Worm (Caenorhabditis elegans) whole organism, L1 larva: ENCODE data around the gene Y62H9A.16.

Experiments used
- C04F5.9 ChIP-seq: sonication (generic microtip); optimal IDR thresholded peaks from 2 replicates; lab custom pipeline; 2016; ENCODE audit warnings: missing genetic modification characterization, missing compliant biosample characterization
- aha-1 ChIP-seq: fragments of 150-350 bp; optimal IDR thresholded peaks from 2 replicates; lab custom pipeline; 2014; ENCODE audit warnings: missing biosample characterization, missing genetic modification characterization
- ama-1 ChIP-seq: fragments of 150-350 bp; optimal IDR thresholded peaks from 2 replicates; lab custom pipeline; 2014
- blmp-1 ChIP-seq: fragments of 150-350 bp; optimal IDR thresholded peaks from 2 replicates; lab custom pipeline; 2014; ENCODE audit warnings: missing biosample characterization, missing genetic modification characterization
- ceh-63 ChIP-seq: fragments of 200-800 bp; sonication (Bioruptor generic); optimal IDR thresholded peaks from 2 replicates; lab custom pipeline; 2018; ENCODE audit warnings: mild to moderate bottlenecking, missing genetic modification characterization, missing compliant biosample characterization
- ceh-90 ChIP-seq: sonication (generic microtip); optimal IDR thresholded peaks from 2 replicates; lab custom pipeline; 2016; ENCODE audit warnings: missing genetic modification characterization, missing compliant biosample characterization
- ces-1 ChIP-seq: fragments of 150-350 bp; optimal IDR thresholded peaks from 2 replicates; lab custom pipeline; 2014; ENCODE audit warnings: missing biosample characterization, missing genetic modification reagents, missing genetic modification characterization
- dsc-1 ChIP-seq: sonication (generic microtip); optimal IDR thresholded peaks from 2 replicates; lab custom pipeline; 2016; ENCODE audit warnings: mild to moderate bottlenecking, missing genetic modification characterization, missing compliant biosample characterization
- efl-1 ChIP-seq, 4 experiments: fragments of 150-350 bp; optimal IDR thresholded peaks in 3 of 4; peaks in 1 of 4; 1 replicate in 1 of 4; 2 replicates in 3 of 4; lab custom pipeline; 2014; ENCODE audit warnings: missing biosample characterization in 2 of 4, missing genetic modification characterization in 2 of 4, missing genetic modification reagents in 2 of 4
- egl-13 ChIP-seq: sonication (generic microtip); optimal IDR thresholded peaks from 2 replicates; lab custom pipeline; 2016; ENCODE audit warnings: missing genotype, missing genetic modification reagents, missing genetic modification characterization, missing compliant biosample characterization
- elt-2 ChIP-seq: sonication (generic microtip); optimal IDR thresholded peaks from 2 replicates; lab custom pipeline; 2016; ENCODE audit warnings: missing genetic modification characterization, mild to moderate bottlenecking, inconsistent platforms, missing compliant biosample characterization, missing genetic modification reagents
- elt-3 ChIP-seq, 6 experiments: fragments of 150-350 bp in 1 of 6; sonication (generic microtip); optimal IDR thresholded peaks; 2 replicates each; lab custom pipeline; 2017 to 2018; ENCODE audit warnings: missing biosample characterization in 6 of 6, missing genetic modification characterization in 6 of 6, inconsistent platforms in 1 of 6
- ets-5 ChIP-seq: fragments of 200-800 bp; sonication (Bioruptor generic); IDR thresholded peaks from 2 replicates; pipeline ENCODE4 v1.3.6; 2022; ENCODE audit warnings: missing genetic modification characterization, missing compliant biosample characterization
- fkh-8 ChIP-seq: sonication (generic microtip); optimal IDR thresholded peaks from 2 replicates; lab custom pipeline; 2016; ENCODE audit warnings: mild to moderate bottlenecking, missing genetic modification characterization, missing compliant biosample characterization
- grh-1 ChIP-seq: fragments of 200-800 bp; sonication (Bioruptor generic); IDR thresholded peaks from 2 replicates; pipeline ENCODE4 v1.3.6; 2022; ENCODE audit warnings: missing genetic modification reagents, missing genetic modification characterization, missing compliant biosample characterization
- irx-1 ChIP-seq: sonication (generic microtip); optimal IDR thresholded peaks from 2 replicates; lab custom pipeline; 2016; ENCODE audit warnings: missing genetic modification characterization, missing compliant biosample characterization
- lin-14 ChIP-seq: fragments of 200-800 bp; sonication (Bioruptor generic); optimal IDR thresholded peaks from 2 replicates; lab custom pipeline; 2018; ENCODE audit warnings: mild to moderate bottlenecking, missing genetic modification characterization, moderate library complexity, missing compliant biosample characterization
- lin-15B ChIP-seq: fragments of 150-350 bp; sonication (generic microtip); optimal IDR thresholded peaks from 3 replicates; lab custom pipeline; 2014; ENCODE audit warnings: missing biosample characterization, missing genetic modification characterization
- lin-35 ChIP-seq, 2 experiments: fragments of 150-350 bp; optimal IDR thresholded peaks; 2 replicates each; lab custom pipeline; 2014; ENCODE audit warnings: missing biosample characterization in 2 of 2, missing genetic modification characterization in 2 of 2, missing genetic modification reagents in 2 of 2
- mdl-1 ChIP-seq, 2 experiments: fragments of 150-350 bp; optimal IDR thresholded peaks; 2 replicates each; lab custom pipeline; 2014 to 2017; ENCODE audit warnings: missing biosample characterization in 2 of 2, missing genetic modification characterization in 2 of 2, inconsistent platforms in 1 of 2
- nhr-19 ChIP-seq: fragments of 200-800 bp; sonication (Bioruptor generic); conservative IDR thresholded peaks from 2 replicates; pipeline ENCODE4 v1.3.6; 2022; ENCODE audit warnings: missing genetic modification characterization, missing compliant biosample characterization
- nhr-20 ChIP-seq: sonication (generic microtip); optimal IDR thresholded peaks from 2 replicates; lab custom pipeline; 2016; ENCODE audit warnings: mild to moderate bottlenecking, missing genetic modification characterization, missing compliant biosample characterization
- nhr-47 ChIP-seq: sonication (generic microtip); optimal IDR thresholded peaks from 2 replicates; lab custom pipeline; 2016; ENCODE audit warnings: mild to moderate bottlenecking, missing genetic modification characterization, moderate library complexity, missing compliant biosample characterization
- nhr-71 ChIP-seq: sonication (generic microtip); optimal IDR thresholded peaks from 2 replicates; lab custom pipeline; 2016; ENCODE audit warnings: mild to moderate bottlenecking, missing genetic modification characterization, moderate library complexity, missing compliant biosample characterization
- nhr-77 ChIP-seq: fragments of 150-350 bp; optimal IDR thresholded peaks from 2 replicates; lab custom pipeline; 2014; ENCODE audit warnings: missing biosample characterization, missing genetic modification characterization
- nhr-85 ChIP-seq: sonication (generic microtip); peaks from one replicate; lab custom pipeline; 2016; ENCODE audit warnings: missing genetic modification characterization, inconsistent platforms, missing compliant biosample characterization
- skn-1 ChIP-seq: fragments of 150-350 bp; optimal IDR thresholded peaks from 2 replicates; lab custom pipeline; 2014; ENCODE audit warnings: missing biosample characterization, missing genetic modification characterization
- snpc-4 ChIP-seq: fragments of 150-350 bp; optimal IDR thresholded peaks from 2 replicates; lab custom pipeline; 2014; ENCODE audit warnings: missing biosample characterization, missing genetic modification characterization
- snu-23 ChIP-seq: sonication (generic microtip); optimal IDR thresholded peaks from 2 replicates; lab custom pipeline; 2016; ENCODE audit warnings: missing genetic modification characterization, missing compliant biosample characterization
- tbx-2 ChIP-seq: sonication (generic microtip); optimal IDR thresholded peaks from 2 replicates; lab custom pipeline; 2016; ENCODE audit warnings: missing genetic modification characterization, missing compliant biosample characterization
- tlp-1 ChIP-seq: fragments of 150-350 bp; optimal IDR thresholded peaks from 2 replicates; lab custom pipeline; 2014; ENCODE audit warnings: missing biosample characterization, missing genetic modification characterization
- unc-30 ChIP-seq: sonication (generic microtip); optimal IDR thresholded peaks from 2 replicates; lab custom pipeline; 2017; ENCODE audit warnings: missing biosample characterization, missing genetic modification characterization
- xbp-1 ChIP-seq: sonication (generic microtip); optimal IDR thresholded peaks from 2 replicates; lab custom pipeline; 2016; ENCODE audit warnings: missing genetic modification characterization, missing compliant biosample characterization
- ztf-11 ChIP-seq, 2 experiments: sonication (generic microtip); optimal IDR thresholded peaks; 2 replicates each; lab custom pipeline; 2016 to 2017; ENCODE audit warnings: missing genetic modification characterization in 2 of 2, missing biosample characterization in 1 of 2, missing compliant biosample characterization in 1 of 2
- ztf-4 ChIP-seq: fragments of 150-350 bp; optimal IDR thresholded peaks from 2 replicates; lab custom pipeline; 2014; ENCODE audit warnings: missing biosample characterization, missing genetic modification characterization

The Y62H9A.16 gene

DNA sequence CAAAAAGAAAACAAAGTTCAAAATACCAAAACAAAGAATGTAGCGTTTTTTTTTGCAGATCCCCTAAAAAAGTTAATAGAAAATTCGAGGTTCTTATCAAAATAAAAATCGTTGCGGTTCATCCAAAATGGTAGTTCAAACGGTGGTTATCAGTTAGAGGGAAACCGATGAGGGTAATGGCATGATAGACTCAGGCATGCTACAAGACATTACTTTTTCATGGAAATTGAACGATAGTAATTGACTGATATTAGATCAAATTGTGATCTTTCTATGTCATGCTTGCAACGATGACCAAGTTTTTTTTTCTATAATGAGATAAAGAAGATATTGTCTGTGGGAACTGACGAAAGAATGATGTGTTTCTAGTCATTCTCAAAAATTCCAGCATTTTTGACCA lies 46.5 kb downstream of the Y62H9A.16 start (continued):
- TF ChIP-seq ets-5 (GFP tag; lab: Robert Waterston, UW): no peak
- TF ChIP-seq fkh-8 (tag; lab: Kevin White, UChicago): no peak
- TF ChIP-seq xbp-1 (tag; lab: Kevin White, UChicago): no peak
- TF ChIP-seq efl-1 (optimal IDR thresholded peaks at IDR 0.05; lab: Kevin White, UChicago): no peak
- TF ChIP-seq efl-1 (GFP tag; optimal IDR thresholded peaks at IDR 0.05 in 1 of 2; lab: Kevin White, UChicago): no peak
- no peak for TF ChIP-seq unc-30 (tag; lab: Kevin White, UChicago)
- TF ChIP-seq C04F5.9 (tag; lab: Kevin White, UChicago): no peak
- TF ChIP-seq elt-2 (tag; lab: Kevin White, UChicago): peak; percentile 67
- TF ChIP-seq nhr-20 (tag; lab: Kevin White, UChicago): no peak

DNA sequence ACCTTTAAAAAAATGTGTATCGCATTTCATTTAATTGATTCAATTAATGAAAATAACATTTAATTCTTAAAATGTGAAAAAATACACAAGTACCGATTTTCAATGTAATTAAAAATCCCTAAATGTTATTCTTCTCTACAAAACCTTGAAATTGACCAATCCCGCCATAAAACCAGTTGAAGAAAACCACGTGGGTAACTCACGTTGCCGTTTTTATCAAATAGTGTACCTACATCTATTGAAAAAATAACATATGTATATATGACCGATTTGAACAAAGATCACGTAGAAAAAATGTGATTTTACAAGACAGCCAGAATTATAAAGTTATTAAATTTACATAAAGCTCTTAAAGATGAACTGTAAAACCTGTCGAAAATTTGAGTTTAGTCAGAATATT lies 47.1 kb downstream of the Y62H9A.16 start:
- TF ChIP-seq nhr-85 (tag; lab: Kevin White, UChicago) (peak; percentile 84), ztf-4 (tag; lab: Kevin White, UChicago) (no peak), C04F5.9 (tag; lab: Kevin White, UChicago) (no peak), dsc-1 (no peak), mdl-1 (tag; optimal IDR thresholded peaks at IDR 0.05; lab: Kevin White, UChicago) (peak in 1 of 2 experiments; percentile 1), grh-1 (GFP tag; lab: Robert Waterston, UW) (peak; percentile 65; the same call in 1 of the 2 replicates), nhr-20 (tag; lab: Kevin White, UChicago) (peak; percentile 64), snu-23 (GFP tag; lab: Kevin White, UChicago) (peak; percentile 13), lin-15B (no peak), elt-3 (tag; optimal IDR thresholded peaks at IDR 0.05; lab: Kevin White, UChicago) (peak in 2 of 6 experiments; percentile 22 to 81), nhr-71 (tag; lab: Kevin White, UChicago) (peak; percentile 13), lin-35 (GFP tag; optimal IDR thresholded peaks at IDR 0.05; lab: Kevin White, UChicago) (peak in 1 of 2 experiments; percentile 40), nhr-19 (GFP tag; lab: Robert Waterston, UW) (peak; percentile 10), tbx-2 (tag; lab: Kevin White, UChicago) (peak; percentile 24), lin-14 (GFP tag; lab: Kevin White, UChicago) (peak; percentile 53)

DNA sequence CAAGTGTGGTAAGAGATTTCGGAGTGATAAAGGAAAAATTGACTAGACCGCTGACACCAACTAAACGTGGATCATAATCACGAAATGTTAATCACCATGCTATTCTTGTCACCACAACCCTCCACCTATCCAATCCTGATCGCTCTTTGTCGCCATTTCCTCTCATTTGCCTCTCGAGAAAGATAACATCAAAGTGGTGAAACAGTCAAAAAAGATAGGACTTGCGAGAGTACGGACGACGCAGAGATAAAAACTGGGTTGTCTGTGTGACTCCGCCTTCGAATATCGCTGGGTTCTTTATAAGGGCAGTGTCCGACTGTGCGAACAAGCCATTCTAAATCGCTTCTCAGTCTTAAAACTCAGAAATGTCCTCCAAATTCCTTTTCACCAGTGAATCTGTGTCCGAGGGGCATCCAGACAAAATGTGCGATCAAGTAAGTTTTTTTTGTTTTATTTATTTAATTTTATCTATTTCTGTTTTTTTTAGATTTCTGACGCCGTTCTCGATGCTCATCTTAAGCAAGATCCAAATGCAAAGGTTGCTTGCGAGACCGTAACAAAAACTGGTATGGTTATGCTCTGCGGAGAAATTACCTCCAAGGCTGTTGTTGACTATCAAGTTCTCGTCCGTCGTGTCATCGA lies 47.7 kb downstream of the Y62H9A.16 start, which contains the start of gene sams-1:
Gene sams-1, plus strand, starts transcription at position 300 of the 642 bp plus-strand sequence.
- TF ChIP-seq snpc-4 (tag; lab: Kevin White, UChicago) (no peak), skn-1 (peak; percentile 30), nhr-19 (GFP tag; lab: Robert Waterston, UW) (peak; percentile 40), efl-1 (optimal IDR thresholded peaks at IDR 0.05; lab: Kevin White, UChicago) (no peak), efl-1 (GFP tag; optimal IDR thresholded peaks at IDR 0.05 in 1 of 2; lab: Kevin White, UChicago) (peak in 1 of 2 experiments; percentile 8), nhr-71 (tag; lab: Kevin White, UChicago) (peak; percentile 16), ceh-90 (tag; lab: Kevin White, UChicago) (no peak), elt-2 (tag; lab: Kevin White, UChicago) (peak; percentile 50), lin-14 (GFP tag; lab: Kevin White, UChicago) (peak; percentile 38), nhr-47 (tag; lab: Kevin White, UChicago) (peak; percentile 23), mdl-1 (tag; optimal IDR thresholded peaks at IDR 0.05; lab: Kevin White, UChicago) (no peak), blmp-1 (tag; lab: Kevin White, UChicago) (peak; percentile 68), ama-1 (peak; percentile 78), snu-23 (GFP tag; lab: Kevin White, UChicago) (peak; percentile 39), nhr-85 (tag; lab: Kevin White, UChicago) (peak; percentile 72), nhr-20 (tag; lab: Kevin White, UChicago) (peak; percentile 40), ztf-4 (tag; lab: Kevin White, UChicago) (no peak), lin-35 (GFP tag; optimal IDR thresholded peaks at IDR 0.05; lab: Kevin White, UChicago) (peak in 1 of 2 experiments; percentile 39), elt-3 (tag; optimal IDR thresholded peaks at IDR 0.05; lab: Kevin White, UChicago) (peak in 1 of 6 experiments; percentile 59)

DNA sequence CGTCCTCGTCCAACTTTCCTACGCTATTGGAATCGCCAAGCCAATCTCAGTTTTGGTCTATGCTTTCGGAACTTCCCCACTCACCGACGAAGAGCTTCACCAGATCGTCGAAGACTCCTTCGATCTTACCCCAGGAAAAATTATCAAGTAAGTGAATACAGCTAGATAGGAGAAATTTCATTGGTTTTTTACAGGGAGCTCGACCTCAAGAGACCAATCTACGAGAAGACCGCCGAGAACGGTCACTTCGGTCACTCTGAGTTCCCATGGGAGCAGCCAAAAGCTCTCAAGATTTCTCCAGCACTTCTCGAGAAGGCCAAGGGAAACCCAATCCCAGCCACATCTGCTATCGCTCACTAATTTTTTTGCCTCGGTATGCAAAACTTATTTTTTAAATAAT lies 48.9 kb downstream of the Y62H9A.16 start:
- TF ChIP-seq tlp-1 (tag; lab: Kevin White, UChicago) (no peak), lin-14 (GFP tag; lab: Kevin White, UChicago) (no peak), ces-1 (GFP tag; lab: Kevin White, UChicago) (no peak), ztf-11 (tag; optimal IDR thresholded peaks at IDR 0.05; lab: Kevin White, UChicago) (no peak), irx-1 (tag; lab: Kevin White, UChicago) (no peak), ceh-63 (GFP tag; lab: Kevin White, UChicago) (no peak), ceh-90 (tag; lab: Kevin White, UChicago) (no peak), nhr-77 (tag; lab: Kevin White, UChicago) (no peak), aha-1 (tag; lab: Kevin White, UChicago) (no peak), mdl-1 (tag; optimal IDR thresholded peaks at IDR 0.05; lab: Kevin White, UChicago) (no peak), egl-13 (tag; lab: Kevin White, UChicago) (no peak)
